Fruit fly (Drosophila melanogaster) whole organism, embryonic: ENCODE data around the gene Rab9E.

Experiments used
- Abd-B ChIP-seq: fragments of 200-800 bp; sonication (Bioruptor generic); optimal IDR thresholded peaks from 2 replicates; lab custom pipeline; 2018; ENCODE audit warnings: missing biosample characterization, mild to moderate bottlenecking, missing genetic modification characterization, moderate library complexity
- B-H1 ChIP-seq: fragments of 200-800 bp; sonication (Bioruptor generic); IDR thresholded peaks from 3 replicates; pipeline ENCODE4 v1.3.6; 2022; ENCODE audit warnings: missing biosample characterization, missing genetic modification characterization
- CG10209 ChIP-seq: fragments of 200-800 bp; sonication (Bioruptor generic); optimal IDR thresholded peaks from 3 replicates; lab custom pipeline; 2017; ENCODE audit warnings: missing biosample characterization, mild to moderate bottlenecking, missing genetic modification characterization, missing genetic modification reagents
- CG10543 ChIP-seq: fragments of 200-800 bp; sonication (Bioruptor generic); optimal IDR thresholded peaks from 3 replicates; lab custom pipeline; 2017; ENCODE audit warnings: missing biosample characterization, mild to moderate bottlenecking, missing genetic modification characterization, moderate library complexity
- CG12744 ChIP-seq: fragments of 200-800 bp; sonication (Bioruptor generic); optimal IDR thresholded peaks from 2 replicates; lab custom pipeline; 2016; ENCODE audit warnings: missing biosample characterization, missing genetic modification characterization
- CG13775 ChIP-seq: fragments of 200-800 bp; sonication (Bioruptor generic); optimal IDR thresholded peaks from 3 replicates; lab custom pipeline; 2017; ENCODE audit warnings: missing biosample characterization, mild to moderate bottlenecking, missing genetic modification characterization
- CG14667 ChIP-seq: fragments of 200-800 bp; sonication (Bioruptor generic); IDR thresholded peaks from 2 replicates; pipeline ENCODE4 v1.3.6; 2022; ENCODE audit warnings: missing biosample characterization, missing genetic modification characterization
- CG15601 ChIP-seq: fragments of 200-800 bp; sonication (Bioruptor generic); optimal IDR thresholded peaks from 3 replicates; lab custom pipeline; 2019; ENCODE audit warnings: missing biosample characterization, mild to moderate bottlenecking, missing genetic modification characterization, moderate library complexity
- CG1602 ChIP-seq: fragments of 200-800 bp; sonication (Bioruptor generic); optimal IDR thresholded peaks from 3 replicates; lab custom pipeline; 2016; ENCODE audit warnings: missing biosample characterization, missing genetic modification characterization
- CG1647 ChIP-seq: fragments of 200-800 bp; sonication (Bioruptor generic); optimal IDR thresholded peaks from 3 replicates; lab custom pipeline; 2016; ENCODE audit warnings: missing biosample characterization, missing genetic modification characterization
- CG17361 ChIP-seq: fragments of 200-800 bp; sonication (Bioruptor generic); IDR thresholded peaks from 3 replicates; pipeline ENCODE4 v1.3.6; 2022; ENCODE audit warnings: missing biosample characterization, missing genetic modification characterization
- CG17385 ChIP-seq: fragments of 200-800 bp; sonication (Bioruptor generic); optimal IDR thresholded peaks from 3 replicates; lab custom pipeline; 2018; ENCODE audit warnings: missing biosample characterization, mild to moderate bottlenecking, missing genetic modification characterization
- CG31441 ChIP-seq: fragments of 200-800 bp; sonication (Bioruptor generic); IDR thresholded peaks from 2 replicates; pipeline ENCODE4 v1.3.6; 2022; ENCODE audit warnings: missing biosample characterization, missing genetic modification characterization
- CG5180 ChIP-seq: fragments of 200-800 bp; sonication (Bioruptor generic); optimal IDR thresholded peaks from 3 replicates; lab custom pipeline; 2017; ENCODE audit warnings: missing biosample characterization, missing genetic modification characterization, mild to moderate bottlenecking, moderate library complexity, missing genetic modification reagents
- CG5245 ChIP-seq: fragments of 200-800 bp; sonication (Bioruptor generic); optimal IDR thresholded peaks from 3 replicates; lab custom pipeline; 2016; ENCODE audit warnings: missing biosample characterization, missing genetic modification characterization
- CG6791 ChIP-seq: fragments of 200-800 bp; sonication (Bioruptor generic); IDR thresholded peaks from 3 replicates; pipeline ENCODE4 v1.3.6; 2022; ENCODE audit warnings: missing biosample characterization, missing genetic modification characterization; ENCODE audit not compliant: partially characterized antibody
- CG7745 ChIP-seq: fragments of 200-800 bp; sonication (Bioruptor generic); optimal IDR thresholded peaks from 2 replicates; lab custom pipeline; 2018; ENCODE audit warnings: missing biosample characterization, mild to moderate bottlenecking, missing genetic modification characterization, moderate library complexity
- CG8281 ChIP-seq: fragments of 200-800 bp; sonication (Bioruptor generic); optimal IDR thresholded peaks from 2 replicates; lab custom pipeline; 2018; ENCODE audit warnings: missing biosample characterization, mild to moderate bottlenecking, missing genetic modification characterization, moderate library complexity
- CG8388 ChIP-seq: fragments of 200-800 bp; sonication (Bioruptor generic); optimal IDR thresholded peaks from 2 replicates; lab custom pipeline; 2019; ENCODE audit warnings: missing biosample characterization, mild to moderate bottlenecking, missing genetic modification characterization, moderate library complexity
- Chrac-16 ChIP-seq: fragments of 200-800 bp; sonication (Bioruptor generic); optimal IDR thresholded peaks from 3 replicates; lab custom pipeline; 2016; ENCODE audit warnings: missing biosample characterization, missing genetic modification characterization
- Dbx ChIP-seq: fragments of 200-800 bp; sonication (Bioruptor generic); IDR thresholded peaks from 3 replicates; pipeline ENCODE4 v1.3.6; 2022; ENCODE audit warnings: missing biosample characterization, missing genetic modification characterization
- Doc2 ChIP-seq: fragments of 200-800 bp; sonication (Bioruptor generic); IDR thresholded peaks from 2 replicates; pipeline ENCODE4 v1.3.6; 2022; ENCODE audit warnings: missing biosample characterization, missing genetic modification characterization
- H2.0 ChIP-seq: fragments of 200-800 bp; sonication (Bioruptor generic); IDR thresholded peaks from 2 replicates; pipeline ENCODE4 v1.3.6; 2022; ENCODE audit warnings: missing biosample characterization, missing genetic modification characterization
- Rfx ChIP-seq: fragments of 200-800 bp; sonication (Bioruptor generic); IDR thresholded peaks from 2 replicates; pipeline ENCODE4 v1.3.6; 2022; ENCODE audit warnings: missing biosample characterization, missing genetic modification characterization
- Ssrp ChIP-seq: fragments of 200-800 bp; sonication (Bioruptor generic); optimal IDR thresholded peaks from 2 replicates; lab custom pipeline; 2018; ENCODE audit warnings: missing biosample characterization, mild to moderate bottlenecking, missing genetic modification characterization, moderate library complexity
- Stat92E ChIP-seq, 3 experiments: fragments of >200 bp in 2 of 3; fragments of 200-800 bp in 1 of 3; sonication (Bioruptor generic) in 1 of 3; optimal IDR thresholded peaks; 2 replicates each; lab custom pipeline; 2017 to 2019; ENCODE audit warnings: missing biosample characterization in 3 of 3, missing genetic modification characterization in 3 of 3, mild to moderate bottlenecking in 1 of 3, moderate library complexity in 1 of 3
- Trl ChIP-seq, 3 experiments: fragments of >200 bp in 2 of 3; fragments of 200-800 bp in 1 of 3; sonication (Bioruptor generic) in 1 of 3; optimal IDR thresholded peaks; 2 replicates in 1 of 3; 3 replicates in 2 of 3; lab custom pipeline; 2016 to 2017; ENCODE audit warnings: missing biosample characterization in 1 of 3, missing genetic modification characterization in 1 of 3
- bbx ChIP-seq: fragments of 200-800 bp; sonication (Bioruptor generic); IDR thresholded peaks from 2 replicates; pipeline ENCODE4 v1.3.6; 2022; ENCODE audit warnings: missing biosample characterization, missing genetic modification characterization; ENCODE audit not compliant: partially characterized antibody
- cas ChIP-seq: fragments of 200-800 bp; sonication (Bioruptor generic); IDR thresholded peaks from 2 replicates; pipeline ENCODE4 v1.3.6; 2022; ENCODE audit warnings: missing biosample characterization, missing genetic modification characterization
- corto ChIP-seq: fragments of 200-800 bp; sonication (Bioruptor generic); optimal IDR thresholded peaks from 2 replicates; lab custom pipeline; 2016; ENCODE audit warnings: missing biosample characterization, mild to moderate bottlenecking, missing genetic modification characterization, moderate library complexity
- crol ChIP-seq: fragments of 200-800 bp; sonication (Bioruptor generic); IDR thresholded peaks from 2 replicates; pipeline ENCODE4 v1.3.6; 2022; ENCODE audit warnings: missing biosample characterization, missing genetic modification characterization
- dimm ChIP-seq: fragments of 200-800 bp; sonication (Bioruptor generic); IDR thresholded peaks from 2 replicates; pipeline ENCODE4 v1.3.6; 2022; ENCODE audit warnings: missing biosample characterization, missing genetic modification characterization
- dpn ChIP-seq, 2 experiments: fragments of 200-800 bp; sonication (Bioruptor generic); optimal IDR thresholded peaks; 3 replicates each; lab custom pipeline; 2016; ENCODE audit warnings: missing biosample characterization in 2 of 2, missing genetic modification characterization in 2 of 2
- ftz-f1 ChIP-seq: fragments of 200-800 bp; sonication (Bioruptor generic); optimal IDR thresholded peaks from 2 replicates; lab custom pipeline; 2016; ENCODE audit warnings: missing biosample characterization, missing genetic modification characterization
- gem ChIP-seq: fragments of 200-800 bp; sonication (Bioruptor generic); optimal IDR thresholded peaks from 2 replicates; lab custom pipeline; 2019; ENCODE audit warnings: missing biosample characterization, mild to moderate bottlenecking, missing genetic modification characterization, moderate library complexity
- gt ChIP-seq: fragments of 200-800 bp; sonication (Bioruptor generic); IDR thresholded peaks from 2 replicates; pipeline ENCODE4 v1.3.6; 2022; ENCODE audit warnings: missing biosample characterization, missing genetic modification characterization
- lbe ChIP-seq: fragments of 200-800 bp; sonication (Bioruptor generic); optimal IDR thresholded peaks from 2 replicates; lab custom pipeline; 2016; ENCODE audit warnings: missing biosample characterization, mild to moderate bottlenecking, missing genetic modification characterization
- lilli ChIP-seq: fragments of 200-800 bp; sonication (Bioruptor generic); optimal IDR thresholded peaks from 3 replicates; lab custom pipeline; 2016; ENCODE audit warnings: missing biosample characterization, missing genetic modification characterization
- lov ChIP-seq, 2 experiments: fragments of 200-800 bp in 1 of 2; fragments of >200 bp in 1 of 2; sonication (Bioruptor generic) in 1 of 2; IDR thresholded peaks in 1 of 2; optimal IDR thresholded peaks in 1 of 2; 2 replicates in 1 of 2; 3 replicates in 1 of 2; pipeline versions ENCODE4 v1.3.6 to Lab custom; 2017 to 2022; ENCODE audit warnings: missing biosample characterization in 1 of 2, missing genetic modification characterization in 1 of 2
- onecut ChIP-seq: fragments of 200-800 bp; sonication (Bioruptor generic); IDR thresholded peaks from 2 replicates; pipeline ENCODE4 v1.3.6; 2022; ENCODE audit warnings: missing biosample characterization, missing genetic modification characterization
- pum ChIP-seq: fragments of 200-800 bp; sonication (Bioruptor generic); optimal IDR thresholded peaks from 2 replicates; lab custom pipeline; 2016; ENCODE audit warnings: missing biosample characterization, missing genetic modification characterization
- seq ChIP-seq: fragments of 200-800 bp; sonication (Bioruptor generic); IDR thresholded peaks from 2 replicates; pipeline ENCODE4 v1.3.6; 2022; ENCODE audit warnings: missing biosample characterization, missing genetic modification characterization
- sim ChIP-seq: fragments of 200-800 bp; sonication (Bioruptor generic); IDR thresholded peaks from 2 replicates; pipeline ENCODE4 v1.3.6; 2022; ENCODE audit warnings: missing biosample characterization, missing genetic modification characterization
- slp2 ChIP-seq: fragments of 200-800 bp; sonication (Bioruptor generic); optimal IDR thresholded peaks from 2 replicates; lab custom pipeline; 2016; ENCODE audit warnings: missing biosample characterization, missing genetic modification characterization
- ssp ChIP-seq: fragments of 200-800 bp; sonication (Bioruptor generic); IDR thresholded peaks from 2 replicates; pipeline ENCODE4 v1.3.6; 2022; ENCODE audit warnings: missing biosample characterization, missing genetic modification characterization
- tll ChIP-seq, 2 experiments: fragments of 200-800 bp in 1 of 2; fragments of >200 bp in 1 of 2; sonication (Bioruptor generic) in 1 of 2; optimal IDR thresholded peaks; 2 replicates each; lab custom pipeline; 2017 to 2019; ENCODE audit warnings: missing biosample characterization in 2 of 2, missing genetic modification characterization in 2 of 2, mild to moderate bottlenecking in 1 of 2, moderate library complexity in 1 of 2
- tup ChIP-seq: fragments of 200-800 bp; sonication (Bioruptor generic); optimal IDR thresholded peaks from 2 replicates; lab custom pipeline; 2016; ENCODE audit warnings: missing biosample characterization, mild to moderate bottlenecking, missing genetic modification characterization, moderate library complexity
- zen ChIP-seq: fragments of 200-800 bp; sonication (Bioruptor generic); optimal IDR thresholded peaks from 3 replicates; lab custom pipeline; 2018; ENCODE audit warnings: missing biosample characterization, mild to moderate bottlenecking, missing genetic modification characterization, moderate library complexity
- zf30C ChIP-seq: fragments of 200-800 bp; sonication (Bioruptor generic); optimal IDR thresholded peaks from 3 replicates; lab custom pipeline; 2018; ENCODE audit warnings: missing biosample characterization, mild to moderate bottlenecking, missing genetic modification characterization
- zfh2 ChIP-seq: fragments of 200-800 bp; sonication (Bioruptor generic); optimal IDR thresholded peaks from 2 replicates; lab custom pipeline; 2016; ENCODE audit warnings: missing biosample characterization, missing genetic modification characterization

Rab9E gene

DNA sequence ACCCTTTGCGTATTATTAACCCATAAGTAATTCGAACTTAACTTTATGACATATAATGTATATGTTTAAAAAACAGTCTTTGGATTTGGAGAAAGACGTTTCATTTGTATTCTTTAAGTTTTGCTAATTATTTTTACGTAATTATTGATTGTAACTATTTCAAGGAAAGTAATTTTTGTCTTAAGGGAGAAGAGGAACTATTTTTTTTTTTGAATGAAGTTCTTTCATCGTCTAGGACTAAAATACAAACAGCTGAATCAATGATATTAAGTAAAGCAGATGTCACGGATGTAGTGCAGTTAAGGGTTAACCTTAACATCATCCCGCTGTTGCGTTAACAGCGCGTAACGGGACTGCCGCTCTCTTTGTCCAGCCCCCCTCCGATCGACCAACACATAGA lies 32.8 kb downstream of the Rab9E start (continued):
- TF ChIP-seq ftz-f1 (GFP tag; lab: Kevin White, UChicago) (no peak), CG5180 (GFP tag; lab: Kevin White, UChicago) (peak; percentile 9), CG13775 (peak; percentile 44), crol (GFP tag; lab: Robert Waterston, UW) (no peak), Stat92E (GFP tag; optimal IDR thresholded peaks at IDR 0.05; lab: Kevin White, UChicago) (no peak), cas (no peak), sim (GFP tag; lab: Robert Waterston, UW) (no peak), H2.0 (GFP tag; lab: Robert Waterston, UW) (no peak), Dbx (no peak), CG15601 (tag; lab: Kevin White, UChicago) (no peak), Trl (optimal IDR thresholded peaks at IDR 0.05; lab: Kevin White, UChicago) (no peak), Trl (GFP tag; optimal IDR thresholded peaks at IDR 0.05; lab: Kevin White, UChicago) (peak; percentile 45), CG7745 (tag; lab: Kevin White, UChicago) (no peak), corto (GFP tag; lab: Kevin White, UChicago) (no peak), zf30C (no peak), gem (tag; lab: Kevin White, UChicago) (peak; percentile 75), pum (GFP tag; lab: Kevin White, UChicago) (no peak), CG10543 (GFP tag; lab: Kevin White, UChicago) (no peak), ssp (GFP tag; lab: Robert Waterston, UW) (no peak), CG31441 (GFP tag; lab: Robert Waterston, UW) (peak; percentile 66), bbx (no peak), onecut (GFP tag; lab: Robert Waterston, UW) (no peak), zen (tag; lab: Kevin White, UChicago) (no peak), Abd-B (GFP tag; lab: Kevin White, UChicago) (peak; percentile 3), zfh2 (GFP tag; lab: Kevin White, UChicago) (no peak), dpn (GFP tag; optimal IDR thresholded peaks at IDR 0.05; lab: Kevin White, UChicago) (peak; percentile 18 to 34), lbe (GFP tag; lab: Kevin White, UChicago) (no peak), CG1647 (GFP tag; lab: Kevin White, UChicago) (no peak), lov (optimal IDR thresholded peaks at IDR 0.05; lab: Kevin White, UChicago) (no peak), lov (GFP tag; IDR thresholded peaks at IDR 0.05; lab: Robert Waterston, UW) (no peak), Rfx (0 out of 2 replicates have a peak, but pooled peaks have one; percentile 14), CG5245 (GFP tag; lab: Kevin White, UChicago) (no peak), lilli (GFP tag; lab: Kevin White, UChicago) (peak; percentile 60), dimm (GFP tag; lab: Robert Waterston, UW) (no peak), CG1602 (GFP tag; lab: Kevin White, UChicago) (no peak), CG17361 (peak; percentile 77), CG12744 (GFP tag; lab: Kevin White, UChicago) (no peak), CG14667 (GFP tag; lab: Robert Waterston, UW) (no peak), CG6791 (GFP tag; lab: Robert Waterston, UW) (no peak), Doc2 (GFP tag; lab: Robert Waterston, UW) (no peak), CG17385 (peak; percentile 42), CG8388 (peak; percentile 40), tll (GFP tag; optimal IDR thresholded peaks at IDR 0.05; lab: Kevin White, UChicago) (no peak), CG8281 (tag; lab: Kevin White, UChicago) (no peak), B-H1 (GFP tag; lab: Robert Waterston, UW) (no peak), tup (GFP tag; lab: Kevin White, UChicago) (no peak), seq (0 out of 2 replicates have a peak, but pooled peaks have one; percentile 19), CG10209 (GFP tag; lab: Kevin White, UChicago) (peak; percentile 30), slp2 (GFP tag; lab: Kevin White, UChicago) (no peak), Chrac-16 (GFP tag; lab: Kevin White, UChicago) (peak; percentile 5), gt (GFP tag; lab: Robert Waterston, UW) (no peak), Ssrp (tag; lab: Kevin White, UChicago) (peak; percentile 30)
